Worm (Caenorhabditis elegans) whole organism, late embryonic: Measurements from ENCODE around the gene blos-2.

Source experiments
- F13H6.1 ChIP-seq: sonication (generic microtip); optimal IDR thresholded peaks from 2 replicates; lab custom pipeline; 2016; ENCODE audit warnings: missing genetic modification characterization, missing compliant biosample characterization
- K02D7.2 ChIP-seq: sonication (generic microtip); optimal IDR thresholded peaks from 2 replicates; lab custom pipeline; 2017; ENCODE audit warnings: mild to moderate bottlenecking, missing genetic modification characterization, missing compliant biosample characterization
- K09A11.1 ChIP-seq: sonication (generic microtip); optimal IDR thresholded peaks from 2 replicates; lab custom pipeline; 2017; ENCODE audit warnings: antibody characterized with exemption, mild to moderate bottlenecking, missing genetic modification characterization, missing compliant biosample characterization; ENCODE audit not compliant: insufficient read depth
- T23F11.4 ChIP-seq: fragments of 200-800 bp; sonication (Bioruptor generic); optimal IDR thresholded peaks from 2 replicates; lab custom pipeline; 2018; ENCODE audit warnings: mild to moderate bottlenecking, missing genetic modification characterization, missing compliant biosample characterization
- Y22D7AL.16 ChIP-seq: sonication (generic microtip); optimal IDR thresholded peaks from 2 replicates; lab custom pipeline; 2016; ENCODE audit warnings: missing genetic modification characterization, missing compliant biosample characterization
- ceh-18 ChIP-seq: sonication (generic microtip); optimal IDR thresholded peaks from 2 replicates; lab custom pipeline; 2016; ENCODE audit warnings: missing genetic modification characterization, missing compliant biosample characterization
- ceh-2 ChIP-seq: sonication (generic microtip); optimal IDR thresholded peaks from 2 replicates; lab custom pipeline; 2016; ENCODE audit warnings: missing genotype, missing genetic modification characterization, missing compliant biosample characterization
- ceh-22 ChIP-seq: sonication (generic microtip); optimal IDR thresholded peaks from 2 replicates; lab custom pipeline; 2017; ENCODE audit warnings: missing biosample characterization, missing genetic modification characterization
- ceh-34 ChIP-seq: sonication (generic microtip); optimal IDR thresholded peaks from 2 replicates; lab custom pipeline; 2016; ENCODE audit warnings: mild to moderate bottlenecking, missing genetic modification characterization, missing compliant biosample characterization
- ceh-48 ChIP-seq: sonication (generic microtip); optimal IDR thresholded peaks from 2 replicates; lab custom pipeline; 2016; ENCODE audit warnings: missing genetic modification characterization, inconsistent platforms, missing compliant biosample characterization
- che-1 ChIP-seq: sonication (generic microtip); optimal IDR thresholded peaks from 2 replicates; lab custom pipeline; 2016; ENCODE audit warnings: mild to moderate bottlenecking, missing genetic modification characterization, missing compliant biosample characterization
- dmd-4 ChIP-seq: sonication (generic microtip); optimal IDR thresholded peaks from 2 replicates; lab custom pipeline; 2016; ENCODE audit warnings: borderline replicate concordance, missing genetic modification characterization, missing compliant biosample characterization
- dve-1 ChIP-seq: sonication (generic microtip); optimal IDR thresholded peaks from 2 replicates; lab custom pipeline; 2017; ENCODE audit warnings: antibody characterized with exemption, mild to moderate bottlenecking, missing genetic modification characterization, missing compliant biosample characterization
- elt-2 ChIP-seq: sonication (generic microtip); optimal IDR thresholded peaks from 2 replicates; lab custom pipeline; 2016; ENCODE audit warnings: missing genetic modification reagents, missing genetic modification characterization, missing compliant biosample characterization
- ets-4 ChIP-seq: sonication (generic microtip); optimal IDR thresholded peaks from 2 replicates; lab custom pipeline; 2016; ENCODE audit warnings: missing genetic modification characterization, missing compliant biosample characterization
- eyg-1 ChIP-seq: sonication (generic microtip); optimal IDR thresholded peaks from 2 replicates; lab custom pipeline; 2016; ENCODE audit warnings: missing genotype, missing genetic modification characterization, missing compliant biosample characterization
- hlh-15 ChIP-seq: sonication (generic microtip); optimal IDR thresholded peaks from 2 replicates; lab custom pipeline; 2016; ENCODE audit warnings: missing genetic modification characterization, missing compliant biosample characterization
- hlh-30 ChIP-seq: sonication (generic microtip); optimal IDR thresholded peaks from 2 replicates; lab custom pipeline; 2017; ENCODE audit warnings: antibody characterized with exemption, missing genetic modification characterization, missing compliant biosample characterization; ENCODE audit not compliant: insufficient read depth
- hlh-6 ChIP-seq: sonication (generic microtip); optimal IDR thresholded peaks from 2 replicates; lab custom pipeline; 2016; ENCODE audit warnings: missing genotype, missing genetic modification characterization, missing compliant biosample characterization
- lim-6 ChIP-seq: sonication (generic microtip); optimal IDR thresholded peaks from 2 replicates; lab custom pipeline; 2016; ENCODE audit warnings: missing genetic modification characterization, missing compliant biosample characterization
- lin-11 ChIP-seq: fragments of 200-800 bp; sonication (Bioruptor generic); optimal IDR thresholded peaks from 2 replicates; lab custom pipeline; 2018; ENCODE audit warnings: mild to moderate bottlenecking, missing genetic modification characterization, missing compliant biosample characterization
- madf-2 ChIP-seq: sonication (generic microtip); optimal IDR thresholded peaks from 2 replicates; lab custom pipeline; 2017; ENCODE audit warnings: missing genetic modification characterization, missing compliant biosample characterization
- mec-3 ChIP-seq: sonication (generic microtip); optimal IDR thresholded peaks from 2 replicates; lab custom pipeline; 2016; ENCODE audit warnings: borderline replicate concordance, missing genetic modification characterization, missing compliant biosample characterization
- nfya-1 ChIP-seq: sonication (generic microtip); optimal IDR thresholded peaks from 2 replicates; lab custom pipeline; 2017; ENCODE audit warnings: missing genetic modification characterization, mild to moderate bottlenecking, missing compliant biosample characterization, antibody characterized with exemption, moderate library complexity
- nhr-11 ChIP-seq: fragments of 150-350 bp; optimal IDR thresholded peaks from 2 replicates; lab custom pipeline; 2014; ENCODE audit warnings: missing biosample characterization, missing genetic modification characterization
- npax-4 ChIP-seq: sonication (generic microtip); optimal IDR thresholded peaks from 2 replicates; lab custom pipeline; 2016; ENCODE audit warnings: missing genetic modification characterization, missing compliant biosample characterization
- pag-3 ChIP-seq: sonication (generic microtip); optimal IDR thresholded peaks from 2 replicates; lab custom pipeline; 2016; ENCODE audit warnings: missing compliant biosample characterization, missing genetic modification characterization, borderline replicate concordance
- pat-9 ChIP-seq: fragments of 200-800 bp; sonication (Bioruptor generic); optimal IDR thresholded peaks from 2 replicates; lab custom pipeline; 2018; ENCODE audit warnings: mild to moderate bottlenecking, missing genetic modification characterization, moderate library complexity, missing compliant biosample characterization
- pax-1 ChIP-seq: fragments of 150-350 bp; optimal IDR thresholded peaks from 2 replicates; lab custom pipeline; 2014; ENCODE audit warnings: missing biosample characterization, missing genetic modification characterization
- pros-1 ChIP-seq: fragments of 150-350 bp; optimal IDR thresholded peaks from 2 replicates; lab custom pipeline; 2014; ENCODE audit warnings: missing biosample characterization, missing genetic modification reagents, missing genetic modification characterization
- ref-2 ChIP-seq: sonication (generic microtip); optimal IDR thresholded peaks from 2 replicates; lab custom pipeline; 2016; ENCODE audit warnings: missing genetic modification characterization, missing compliant biosample characterization
- sox-2 ChIP-seq: fragments of 200-800 bp; sonication (Bioruptor generic); IDR thresholded peaks from 2 replicates; pipeline ENCODE4 v1.3.6; 2022; ENCODE audit warnings: missing genetic modification reagents, missing genetic modification characterization, missing compliant biosample characterization
- sox-4 ChIP-seq: sonication (generic microtip); optimal IDR thresholded peaks from 2 replicates; lab custom pipeline; 2017; ENCODE audit warnings: mild to moderate bottlenecking, missing genetic modification characterization, inconsistent platforms, missing compliant biosample characterization
- syd-9 ChIP-seq: sonication (generic microtip); optimal IDR thresholded peaks from 2 replicates; lab custom pipeline; 2016; ENCODE audit warnings: mild to moderate bottlenecking, missing genetic modification characterization, moderate library complexity, missing compliant biosample characterization
- tbx-2 ChIP-seq: sonication (generic microtip); optimal IDR thresholded peaks from 2 replicates; lab custom pipeline; 2016; ENCODE audit warnings: missing genetic modification characterization, missing compliant biosample characterization
- tbx-7 ChIP-seq: sonication (generic microtip); optimal IDR thresholded peaks from 2 replicates; lab custom pipeline; 2016; ENCODE audit warnings: missing genotype, missing genetic modification characterization, missing compliant biosample characterization
- ttx-3 ChIP-seq: sonication (generic microtip); optimal IDR thresholded peaks from 2 replicates; lab custom pipeline; 2016; ENCODE audit warnings: missing genetic modification reagents, missing genetic modification characterization, missing compliant biosample characterization
- ztf-16 ChIP-seq: sonication (generic microtip); optimal IDR thresholded peaks from 2 replicates; lab custom pipeline; 2017; ENCODE audit warnings: missing genetic modification characterization, missing compliant biosample characterization

The blos-2 gene

ce11 chrIV:6298253-6298652, 35.8 kb upstream of the blos-2 start, which contains the start of gene srv-27:
TSS of gene srv-27 (minus strand) at chrIV:6298353.
- TF ChIP-seq ttx-3 (no peak), mec-3 (no peak), npax-4 (tag; lab: Kevin White, UChicago) (no peak), F13H6.1 (tag; lab: Kevin White, UChicago) (no peak), hlh-6 (tag; lab: Kevin White, UChicago) (no peak), ref-2 (no peak), pag-3 (tag; lab: Kevin White, UChicago) (no peak), Y22D7AL.16 (no peak), T23F11.4 (GFP tag; lab: Kevin White, UChicago) (no peak), pax-1 (no peak), lin-11 (tag; lab: Kevin White, UChicago) (no peak), dve-1 (tag; lab: Kevin White, UChicago) (no peak), eyg-1 (no peak), ceh-22 (tag; lab: Kevin White, UChicago) (no peak), hlh-30 (no peak)

ce11 chrIV:6299523-6299922, 34.5 kb upstream of the blos-2 start:
- TF ChIP-seq mec-3, result no peak
- no peak for TF ChIP-seq hlh-15
- TF ChIP-seq lim-6 (tag; lab: Kevin White, UChicago), result no peak
- no peak for TF ChIP-seq tbx-7 (tag; lab: Kevin White, UChicago)
- TF ChIP-seq tbx-2 (tag; lab: Kevin White, UChicago), result no peak
- no peak for TF ChIP-seq ceh-48 (tag; lab: Kevin White, UChicago)
- TF ChIP-seq nhr-11, result no peak
- TF ChIP-seq ceh-18 (tag; lab: Kevin White, UChicago), result no peak
- no peak for TF ChIP-seq K02D7.2 (tag; lab: Kevin White, UChicago)
- TF ChIP-seq ceh-2 (tag; lab: Kevin White, UChicago), result no peak
- TF ChIP-seq ref-2, result no peak
- TF ChIP-seq nfya-1 (tag; lab: Kevin White, UChicago), result no peak
- TF ChIP-seq pat-9 (tag; lab: Kevin White, UChicago), result no peak
- TF ChIP-seq, all 69 proteins: peak for 0

- TF ChIP-seq ets-4 (tag; lab: Kevin White, UChicago) (no peak), elt-2 (no peak), che-1 (tag; lab: Kevin White, UChicago) (no peak), dmd-4 (tag; lab: Kevin White, UChicago) (no peak), syd-9 (no peak), pros-1 (tag; lab: Kevin White, UChicago) (no peak), hlh-6 (tag; lab: Kevin White, UChicago) (no peak), pag-3 (tag; lab: Kevin White, UChicago) (no peak), ceh-34 (no peak), tbx-7 (tag; lab: Kevin White, UChicago) (no peak), F13H6.1 (tag; lab: Kevin White, UChicago) (no peak)
- TF ChIP-seq, all 69 proteins: peak for 0
Measured at ce11 chrIV:6301764-6302163, 32.3 kb upstream of the blos-2 start, which contains the start of gene srv-26. TSS of gene srv-26 (minus strand) at chrIV:6301864.

ce11 chrIV:6303642-6304041, 30.4 kb upstream of the blos-2 start, which contains the start of gene srv-25:
TSS of gene srv-25 (minus strand) at chrIV:6303742.
- TF ChIP-seq lim-6 (tag; lab: Kevin White, UChicago) (no peak), K09A11.1 (tag; lab: Kevin White, UChicago) (no peak), ttx-3 (no peak), ztf-16 (tag; lab: Kevin White, UChicago) (no peak), F13H6.1 (tag; lab: Kevin White, UChicago) (no peak), sox-4 (tag; lab: Kevin White, UChicago) (no peak), sox-2 (no peak), ceh-48 (tag; lab: Kevin White, UChicago) (no peak), madf-2 (tag; lab: Kevin White, UChicago) (no peak), ceh-2 (tag; lab: Kevin White, UChicago) (no peak), Y22D7AL.16 (no peak), eyg-1 (no peak)
- TF ChIP-seq, all 69 proteins: peak for 0
